Fruit fly (Drosophila melanogaster): ENCODE data around the gene Ahcy.

Ahcy gene

DNA sequence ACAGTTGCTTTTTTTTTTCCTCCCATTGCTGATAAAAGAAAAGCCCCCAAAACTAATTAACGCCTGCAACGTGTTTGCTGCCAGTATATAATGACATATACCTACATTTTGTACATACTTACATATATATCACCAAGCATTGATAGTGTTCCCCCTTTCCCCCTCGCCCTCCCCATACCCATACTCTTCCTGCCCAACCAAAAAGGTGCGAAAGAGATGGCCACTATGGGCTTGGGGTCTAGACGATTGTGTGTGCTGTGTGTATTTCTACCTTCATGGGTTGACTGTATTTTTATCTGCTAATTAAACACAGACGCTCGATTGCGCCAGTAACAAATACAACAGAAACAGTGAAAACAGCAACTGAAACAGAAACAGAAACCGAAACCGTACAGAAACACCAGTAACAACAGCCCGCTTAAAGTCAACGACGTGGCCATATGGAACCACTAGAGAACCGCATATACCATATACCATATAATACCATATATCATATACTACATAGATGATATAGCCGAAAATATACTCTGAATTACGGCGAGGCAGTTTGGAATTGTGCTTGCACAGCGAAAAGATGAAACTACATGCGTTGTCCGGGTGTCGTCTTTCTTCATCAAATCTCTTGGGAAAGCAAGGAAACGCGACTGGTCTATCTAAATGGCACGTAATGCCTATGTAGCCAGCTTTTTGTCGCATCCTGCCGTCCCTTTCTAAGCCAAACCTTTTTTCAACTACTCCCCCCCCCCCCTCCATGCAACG is 46.8 kb downstream of the Ahcy start (continued):
- TF ChIP-seq Poxn (GFP tag; IDR thresholded peaks at IDR 0.05) (no peak), Ravus (GFP tag; IDR thresholded peaks at IDR 0.05) (no peak), Bteb2 (GFP tag; optimal IDR thresholded peaks at IDR 0.05) (no peak), ATbp (GFP tag; optimal IDR thresholded peaks at IDR 0.05) (no peak), CG8765 (GFP tag; IDR thresholded peaks at IDR 0.05) (no peak), CG15601 (tag; optimal IDR thresholded peaks at IDR 0.05) (no peak), lab (GFP tag; optimal IDR thresholded peaks at IDR 0.05) (peak; percentile 31), Ada2b (GFP tag; IDR thresholded peaks at IDR 0.05) (no peak), CG10543 (GFP tag; optimal IDR thresholded peaks at IDR 0.05) (peak; percentile 54), CG1647 (GFP tag; optimal IDR thresholded peaks at IDR 0.05) (no peak), row (GFP tag; IDR thresholded peaks at IDR 0.05) (no peak), Xbp1 (GFP tag; optimal IDR thresholded peaks at IDR 0.05) (no peak), CG32772 (GFP tag; IDR thresholded peaks at IDR 0.05) (no peak), CG7839 (tag; optimal IDR thresholded peaks at IDR 0.05) (no peak), zen2 (GFP tag; IDR thresholded peaks at IDR 0.05; ENCODE audit: partially characterized antibody) (no peak), amos (GFP tag; IDR thresholded peaks at IDR 0.05; ENCODE audit: partially characterized antibody) (no peak), CG11398 (GFP tag; optimal IDR thresholded peaks at IDR 0.05) (no peak), wor (GFP tag; IDR thresholded peaks at IDR 0.05) (no peak), MBD-R2 (GFP tag; IDR thresholded peaks at IDR 0.05) (no peak), repo (GFP tag; optimal IDR thresholded peaks at IDR 0.05) (no peak), crol (GFP tag; IDR thresholded peaks at IDR 0.05) (peak; percentile 87), zf30C (GFP tag; optimal IDR thresholded peaks at IDR 0.05) (no peak), Doc2 (GFP tag; IDR thresholded peaks at IDR 0.05) (no peak), Dref (GFP tag; IDR thresholded peaks at IDR 0.05) (no peak), Nf-YB (GFP tag; optimal IDR thresholded peaks at IDR 0.05) (no peak), fru (optimal IDR thresholded peaks at IDR 0.05) (no peak), Atf-2 (GFP tag; optimal IDR thresholded peaks at IDR 0.05) (no peak), CG18764 (GFP tag; optimal IDR thresholded peaks at IDR 0.05) (no peak), CG15011 (GFP tag; optimal IDR thresholded peaks at IDR 0.05) (no peak), dm (GFP tag; optimal IDR thresholded peaks at IDR 0.05) (no peak), D19A (tag; optimal IDR thresholded peaks at IDR 0.05) (no peak), exex (tag; optimal IDR thresholded peaks at IDR 0.05) (peak; percentile 59), Fer1 (GFP tag; optimal IDR thresholded peaks at IDR 0.05) (no peak), CG4404 (GFP tag; IDR thresholded peaks at IDR 0.05) (no peak), so (GFP tag; IDR thresholded peaks at IDR 0.05) (no peak), CG16813 (GFP tag; IDR thresholded peaks at IDR 0.05; ENCODE audit: partially characterized antibody) (no peak), sim (GFP tag; IDR thresholded peaks at IDR 0.05) (no peak), CG8290 (GFP tag; optimal IDR thresholded peaks at IDR 0.05) (no peak), CG8290 (tag; optimal IDR thresholded peaks at IDR 0.05) (peak in 1 of 2 experiments; percentile 15), Camta (GFP tag; optimal IDR thresholded peaks at IDR 0.05) (no peak), insv (GFP tag; optimal IDR thresholded peaks at IDR 0.05) (no peak), CG32532 (GFP tag; IDR thresholded peaks at IDR 0.05) (no peak), CG1602 (GFP tag; optimal IDR thresholded peaks at IDR 0.05) (no peak), disco-r (GFP tag; optimal IDR thresholded peaks at IDR 0.05) (no peak), pnt (GFP tag; optimal IDR thresholded peaks at IDR 0.05) (no peak), CG13624 (GFP tag; optimal IDR thresholded peaks at IDR 0.05) (no peak), crp (GFP tag; optimal IDR thresholded peaks at IDR 0.05) (no peak), gsb-n (tag; optimal IDR thresholded peaks at IDR 0.05) (no peak), sqz (GFP tag; optimal IDR thresholded peaks at IDR 0.05) (no peak), cato (GFP tag; optimal IDR thresholded peaks at IDR 0.05; ENCODE audit: borderline replicate concordance) (no peak), cwo (GFP tag; optimal IDR thresholded peaks at IDR 0.05) (no peak)
